Worm (Caenorhabditis elegans) whole organism, L3 larva: ENCODE measurements around the gene F42A9.3.
A peak's percentile ranks its signal among the peaks of the same experiment; 100 is the strongest.

ENCODE experiments used
- R02D3.7 ChIP-seq: fragments of 150-350 bp; optimal IDR thresholded peaks from 2 replicates; lab custom pipeline; 2014; ENCODE audit warnings: missing biosample characterization, missing genetic modification characterization
- ZK546.5 ChIP-seq: sonication (generic microtip); optimal IDR thresholded peaks from 2 replicates; lab custom pipeline; 2017; ENCODE audit warnings: missing biosample characterization, missing genetic modification characterization
- aly-2 ChIP-seq: fragments of 150-350 bp; optimal IDR thresholded peaks from 2 replicates; lab custom pipeline; 2014; ENCODE audit warnings: missing biosample characterization, missing genetic modification characterization
- ama-1 ChIP-seq: fragments of 150-350 bp; optimal IDR thresholded peaks from 2 replicates; lab custom pipeline; 2018
- ceh-16 ChIP-seq: sonication (generic microtip); optimal IDR thresholded peaks from 2 replicates; lab custom pipeline; 2017; ENCODE audit warnings: missing biosample characterization, missing genetic modification characterization
- ceh-28 ChIP-seq: fragments of 150-350 bp; optimal IDR thresholded peaks from 2 replicates; lab custom pipeline; 2014; ENCODE audit warnings: missing biosample characterization, missing genetic modification reagents, missing genetic modification characterization
- ceh-82 ChIP-seq: fragments of 150-350 bp; optimal IDR thresholded peaks from 2 replicates; lab custom pipeline; 2014; ENCODE audit warnings: missing biosample characterization, missing genetic modification characterization
- ceh-9 ChIP-seq: sonication (generic microtip); optimal IDR thresholded peaks from 2 replicates; lab custom pipeline; 2018; ENCODE audit warnings: missing biosample characterization, missing genetic modification characterization
- daf-12 ChIP-seq: fragments of 150-350 bp; optimal IDR thresholded peaks from 2 replicates; lab custom pipeline; 2014; ENCODE audit warnings: missing biosample characterization, missing genetic modification reagents, missing genetic modification characterization
- egl-27 ChIP-seq: sonication (generic microtip); optimal IDR thresholded peaks from 4 replicates; lab custom pipeline; 2017; ENCODE audit warnings: missing biosample characterization, missing genetic modification reagents, missing genetic modification characterization
- egl-5 ChIP-seq: fragments of 150-350 bp; optimal IDR thresholded peaks from 2 replicates; lab custom pipeline; 2017; ENCODE audit warnings: missing biosample characterization, missing genetic modification reagents, missing genetic modification characterization, inconsistent platforms
- elt-1 ChIP-seq: fragments of 150-350 bp; optimal IDR thresholded peaks from 2 replicates; lab custom pipeline; 2014; ENCODE audit warnings: missing biosample characterization, missing genetic modification characterization
- elt-2 ChIP-seq: sonication (generic microtip); optimal IDR thresholded peaks from 2 replicates; lab custom pipeline; 2016; ENCODE audit warnings: missing genetic modification reagents, mild to moderate bottlenecking, missing genetic modification characterization, missing compliant biosample characterization
- elt-3 ChIP-seq, 3 experiments: fragments of 150-350 bp in 1 of 3; sonication (generic microtip) in 2 of 3; optimal IDR thresholded peaks; 2 replicates in 2 of 3; 4 replicates in 1 of 3; lab custom pipeline; 2014 to 2017; ENCODE audit warnings: missing biosample characterization in 3 of 3, missing genetic modification characterization in 3 of 3
- eor-1 ChIP-seq, 2 experiments: fragments of 150-350 bp; optimal IDR thresholded peaks; 2 replicates each; lab custom pipeline; 2014 to 2018; ENCODE audit warnings: missing biosample characterization in 2 of 2, missing genetic modification characterization in 2 of 2
- fkh-10 ChIP-seq: sonication (generic microtip); optimal IDR thresholded peaks from 2 replicates; lab custom pipeline; 2017; ENCODE audit warnings: missing biosample characterization, missing genetic modification reagents, missing genetic modification characterization
- fkh-2 ChIP-seq: fragments of 150-350 bp; optimal IDR thresholded peaks from 2 replicates; lab custom pipeline; 2014; ENCODE audit warnings: missing biosample characterization, missing genetic modification reagents, missing genetic modification characterization
- fos-1 ChIP-seq: fragments of 150-350 bp; optimal IDR thresholded peaks from 2 replicates; lab custom pipeline; 2014; ENCODE audit warnings: missing biosample characterization, missing genetic modification characterization
- hmg-11 ChIP-seq: sonication (generic microtip); optimal IDR thresholded peaks from 2 replicates; lab custom pipeline; 2016; ENCODE audit warnings: missing genetic modification characterization, missing compliant biosample characterization
- jun-1 ChIP-seq: fragments of 150-350 bp; optimal IDR thresholded peaks from 2 replicates; lab custom pipeline; 2014; ENCODE audit warnings: missing biosample characterization, missing genetic modification reagents, missing genetic modification characterization
- lin-15B ChIP-seq: fragments of 150-350 bp; optimal IDR thresholded peaks from 2 replicates; lab custom pipeline; 2014; ENCODE audit warnings: missing biosample characterization, missing genetic modification characterization
- lin-39 ChIP-seq: fragments of 150-350 bp; optimal IDR thresholded peaks from 2 replicates; lab custom pipeline; 2018; ENCODE audit warnings: missing biosample characterization, missing genetic modification reagents, missing genetic modification characterization
- lsy-12 ChIP-seq: sonication (generic microtip); optimal IDR thresholded peaks from 2 replicates; lab custom pipeline; 2016; ENCODE audit warnings: mild to moderate bottlenecking, missing genetic modification characterization, missing compliant biosample characterization
- mdl-1 ChIP-seq: fragments of 150-350 bp; optimal IDR thresholded peaks from 2 replicates; lab custom pipeline; 2014; ENCODE audit warnings: missing biosample characterization, missing genetic modification characterization
- mml-1 ChIP-seq: fragments of 150-350 bp; sonication (generic microtip); optimal IDR thresholded peaks from 3 replicates; lab custom pipeline; 2014; ENCODE audit warnings: missing biosample characterization, missing genetic modification characterization
- nfya-1 ChIP-seq: sonication (generic microtip); optimal IDR thresholded peaks from 2 replicates; lab custom pipeline; 2017; ENCODE audit warnings: missing genetic modification characterization, mild to moderate bottlenecking, missing compliant biosample characterization, antibody characterized with exemption, moderate library complexity; ENCODE audit not compliant: insufficient read depth
- nhr-11 ChIP-seq: fragments of 150-350 bp; optimal IDR thresholded peaks from 2 replicates; lab custom pipeline; 2014; ENCODE audit warnings: missing biosample characterization, missing genetic modification characterization
- nhr-12 ChIP-seq: fragments of 150-350 bp; optimal IDR thresholded peaks from 2 replicates; lab custom pipeline; 2014; ENCODE audit warnings: missing biosample characterization, missing genetic modification characterization
- nhr-23 ChIP-seq: fragments of 150-350 bp; optimal IDR thresholded peaks from 2 replicates; lab custom pipeline; 2014; ENCODE audit warnings: missing biosample characterization, missing genetic modification reagents, missing genetic modification characterization
- nhr-237 ChIP-seq: fragments of 150-350 bp; optimal IDR thresholded peaks from 2 replicates; lab custom pipeline; 2014; ENCODE audit warnings: missing biosample characterization, missing genetic modification characterization
- nhr-25 ChIP-seq: sonication (generic microtip); optimal IDR thresholded peaks from 2 replicates; lab custom pipeline; 2017; ENCODE audit warnings: missing biosample characterization, missing genetic modification characterization
- nhr-28 ChIP-seq: fragments of 150-350 bp; optimal IDR thresholded peaks from 2 replicates; lab custom pipeline; 2014; ENCODE audit warnings: missing biosample characterization, missing genetic modification characterization
- nhr-43 ChIP-seq: sonication (generic microtip); optimal IDR thresholded peaks from 2 replicates; lab custom pipeline; 2016; ENCODE audit warnings: mild to moderate bottlenecking, missing genetic modification characterization, missing compliant biosample characterization; ENCODE audit not compliant: poor library complexity, severe bottlenecking
- nhr-67 ChIP-seq: fragments of 150-350 bp; optimal IDR thresholded peaks from 2 replicates; lab custom pipeline; 2014; ENCODE audit warnings: missing biosample characterization, missing genetic modification characterization
- nhr-76 ChIP-seq: fragments of 150-350 bp; sonication (generic microtip); optimal IDR thresholded peaks from 5 replicates; lab custom pipeline; 2014; ENCODE audit warnings: missing biosample characterization, missing genetic modification characterization
- nhr-77 ChIP-seq: fragments of 150-350 bp; optimal IDR thresholded peaks from 2 replicates; lab custom pipeline; 2014; ENCODE audit warnings: missing biosample characterization, missing genetic modification characterization
- pha-4 ChIP-seq: fragments of 150-350 bp; optimal IDR thresholded peaks from 2 replicates; lab custom pipeline; 2014; ENCODE audit warnings: missing biosample characterization, missing genetic modification reagents, missing genetic modification characterization
- pqm-1 ChIP-seq: fragments of 150-350 bp; optimal IDR thresholded peaks from 2 replicates; lab custom pipeline; 2017; ENCODE audit warnings: missing biosample characterization, missing genetic modification characterization, inconsistent platforms
- sea-2 ChIP-seq: fragments of 150-350 bp; sonication (generic microtip); optimal IDR thresholded peaks from 4 replicates; lab custom pipeline; 2014; ENCODE audit warnings: missing biosample characterization, missing genetic modification reagents, missing genetic modification characterization
- skn-1 ChIP-seq: fragments of 150-350 bp; optimal IDR thresholded peaks from 2 replicates; lab custom pipeline; 2014; ENCODE audit warnings: missing biosample characterization, missing genetic modification characterization
- snpc-4 ChIP-seq: fragments of 150-350 bp; optimal IDR thresholded peaks from 2 replicates; lab custom pipeline; 2014; ENCODE audit warnings: missing biosample characterization, missing genetic modification characterization
- tbx-2 ChIP-seq: sonication (generic microtip); optimal IDR thresholded peaks from 2 replicates; lab custom pipeline; 2016; ENCODE audit warnings: mild to moderate bottlenecking, missing genetic modification characterization, missing compliant biosample characterization
- unc-39 ChIP-seq: sonication (generic microtip); optimal IDR thresholded peaks from 4 replicates; lab custom pipeline; 2017; ENCODE audit warnings: missing biosample characterization, missing genetic modification characterization
- unc-62 ChIP-seq: fragments of 150-350 bp; sonication (generic microtip); optimal IDR thresholded peaks from 4 replicates; lab custom pipeline; 2014; ENCODE audit warnings: missing biosample characterization, missing genetic modification reagents, missing genetic modification characterization
- zag-1 ChIP-seq: fragments of 150-350 bp; optimal IDR thresholded peaks from 2 replicates; lab custom pipeline; 2014; ENCODE audit warnings: missing biosample characterization, missing genetic modification characterization
- ztf-11 ChIP-seq: fragments of 150-350 bp; optimal IDR thresholded peaks from 2 replicates; lab custom pipeline; 2014; ENCODE audit warnings: missing biosample characterization, missing genetic modification characterization
- ztf-4 ChIP-seq: fragments of 150-350 bp; optimal IDR thresholded peaks from 2 replicates; lab custom pipeline; 2014; ENCODE audit warnings: missing biosample characterization, missing genetic modification characterization

The F42A9.3 gene

DNA sequence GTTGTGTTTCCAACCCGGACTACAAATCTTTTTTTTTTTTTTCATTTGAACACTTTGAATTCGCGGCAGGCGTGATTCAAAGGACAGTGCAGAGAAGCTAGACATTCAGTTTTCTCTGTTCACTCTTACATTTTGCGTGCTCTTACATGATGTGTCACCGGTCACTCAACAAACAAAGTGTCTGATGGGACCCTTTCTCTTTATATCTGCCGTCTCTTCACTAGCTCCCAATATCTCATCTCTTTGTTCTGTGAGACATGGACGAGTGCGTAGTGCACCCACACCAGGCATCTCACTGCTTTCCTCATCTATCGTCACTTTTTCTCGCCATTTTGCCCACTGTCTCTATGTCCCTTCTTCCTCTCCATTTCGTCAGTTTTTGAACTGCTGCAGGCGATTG, 30.0 kb upstream of the F42A9.3 start:
- TF ChIP-seq lin-15B (tag; lab: Kevin White, UChicago): peak; percentile 59
- no peak for TF ChIP-seq sea-2 (GFP tag; lab: Kevin White, UChicago)
- TF ChIP-seq mdl-1: no peak
- no peak for TF ChIP-seq ztf-4 (tag; lab: Kevin White, UChicago)
- peak; percentile 14 for TF ChIP-seq elt-1 (tag; lab: Kevin White, UChicago)
- TF ChIP-seq lsy-12 (tag; lab: Kevin White, UChicago): no peak
- no peak for TF ChIP-seq elt-2 (tag; lab: Kevin White, UChicago)
- TF ChIP-seq unc-62 (GFP tag; lab: Kevin White, UChicago): peak; percentile 95
- no peak for TF ChIP-seq nhr-12
- no peak for TF ChIP-seq snpc-4
- peak; percentile 26 for TF ChIP-seq zag-1 (tag; lab: Kevin White, UChicago)
- TF ChIP-seq ztf-11: no peak
- TF ChIP-seq ama-1 (lab: Kevin White, UChicago): peak; percentile 20
- TF ChIP-seq egl-27 (tag; lab: Kevin White, UChicago): no peak
- no peak for TF ChIP-seq nhr-23
- no peak for TF ChIP-seq nhr-11 (tag; lab: Kevin White, UChicago)
- no peak for TF ChIP-seq nhr-77
- no peak for TF ChIP-seq nhr-43
- TF ChIP-seq unc-39 (tag; lab: Kevin White, UChicago): no peak
- TF ChIP-seq nhr-25: no peak
- TF ChIP-seq aly-2 (tag; lab: Kevin White, UChicago): no peak
- TF ChIP-seq daf-12 (tag; lab: Kevin White, UChicago): no peak
- TF ChIP-seq jun-1 (tag; lab: Kevin White, UChicago): peak; percentile 59
- TF ChIP-seq skn-1 (tag; lab: Kevin White, UChicago): no peak
- no peak for TF ChIP-seq tbx-2
- peak; percentile 23 for TF ChIP-seq fos-1
- no peak for TF ChIP-seq ceh-9 (tag; lab: Kevin White, UChicago)
- TF ChIP-seq hmg-11 (tag; lab: Kevin White, UChicago): peak; percentile 80
- TF ChIP-seq fkh-2 (tag; lab: Kevin White, UChicago): no peak
- peak; percentile 75 for TF ChIP-seq lin-39 (tag; lab: Kevin White, UChicago)
- no peak for TF ChIP-seq nhr-237
- no peak for TF ChIP-seq fkh-10 (GFP tag; lab: Kevin White, UChicago)
- no peak for TF ChIP-seq mml-1
- no peak for TF ChIP-seq nhr-76 (tag; lab: Kevin White, UChicago)
- peak; percentile 49 for TF ChIP-seq nfya-1
- no peak for TF ChIP-seq nhr-67 (tag; lab: Kevin White, UChicago)
- TF ChIP-seq R02D3.7: peak; percentile 11
- peak; percentile 17 for TF ChIP-seq ceh-28 (tag; lab: Kevin White, UChicago)
- TF ChIP-seq elt-3 (tag; optimal IDR thresholded peaks at IDR 0.05; lab: Kevin White, UChicago): no peak
- no peak for TF ChIP-seq ZK546.5 (tag; lab: Kevin White, UChicago)
- peak; percentile 29 for TF ChIP-seq pqm-1
- peak; percentile 40 for TF ChIP-seq pha-4
- TF ChIP-seq eor-1 (tag; optimal IDR thresholded peaks at IDR 0.05; lab: Kevin White, UChicago): no peak
- TF ChIP-seq nhr-28 (tag; lab: Kevin White, UChicago): no peak
- TF ChIP-seq ceh-16 (tag; lab: Kevin White, UChicago): no peak
- TF ChIP-seq egl-5 (tag; lab: Kevin White, UChicago): no peak
- TF ChIP-seq ceh-82 (tag; lab: Kevin White, UChicago): peak; percentile 54

DNA sequence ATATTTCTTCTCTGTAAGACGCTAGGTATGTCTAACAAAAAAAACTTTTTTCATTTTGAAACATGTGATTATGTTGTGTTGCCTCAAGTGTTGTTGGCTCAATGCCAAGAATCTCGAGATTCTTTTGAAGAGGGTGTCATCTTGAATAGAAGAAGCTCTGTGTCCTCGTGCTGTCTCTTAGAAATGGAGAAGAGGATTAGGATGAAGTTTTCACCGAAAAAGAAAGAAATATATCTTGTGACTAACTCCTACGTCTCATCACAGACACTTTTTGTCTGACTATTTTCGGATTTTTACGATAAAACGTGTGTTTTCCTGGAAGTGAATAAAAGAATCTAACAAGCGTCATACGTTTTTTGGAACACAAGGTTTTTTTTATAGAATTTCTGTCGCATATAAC, 29.5 kb upstream of the F42A9.3 start:
- no peak for TF ChIP-seq mdl-1
- no peak for TF ChIP-seq lin-15B (tag; lab: Kevin White, UChicago)
- TF ChIP-seq ceh-82 (tag; lab: Kevin White, UChicago): no peak
- TF ChIP-seq tbx-2: no peak
- no peak for TF ChIP-seq nhr-43
- TF ChIP-seq nhr-67 (tag; lab: Kevin White, UChicago): no peak
- peak; percentile 12 for TF ChIP-seq nfya-1
- TF ChIP-seq elt-3 (tag; optimal IDR thresholded peaks at IDR 0.05; lab: Kevin White, UChicago): no peak
